Fruit fly (Drosophila melanogaster) whole organism, embryonic: ENCODE measurements around the gene Tsp68C.

Source experiments
- CG10147 ChIP-seq: fragments of 200-800 bp; sonication (Bioruptor generic); optimal IDR thresholded peaks from 2 replicates; lab custom pipeline; 2019; ENCODE audit warnings: missing biosample characterization, mild to moderate bottlenecking, missing genetic modification characterization, moderate library complexity
- CG10209 ChIP-seq: fragments of 200-800 bp; sonication (Bioruptor generic); optimal IDR thresholded peaks from 3 replicates; lab custom pipeline; 2017; ENCODE audit warnings: missing biosample characterization, mild to moderate bottlenecking, missing genetic modification characterization, missing genetic modification reagents
- CG10431 ChIP-seq: fragments of 200-800 bp; sonication (Bioruptor generic); optimal IDR thresholded peaks from 3 replicates; lab custom pipeline; 2018; ENCODE audit warnings: missing biosample characterization, mild to moderate bottlenecking, missing genetic modification characterization
- CG13287 ChIP-seq: fragments of 200-800 bp; sonication (Bioruptor generic); IDR thresholded peaks from 2 replicates; pipeline ENCODE4 v1.3.6; 2022; ENCODE audit warnings: missing biosample characterization, missing genetic modification characterization; ENCODE audit not compliant: partially characterized antibody
- CG14441 ChIP-seq: fragments of 200-800 bp; sonication (Bioruptor generic); IDR thresholded peaks from 2 replicates; pipeline ENCODE4 v1.3.6; 2022; ENCODE audit warnings: missing biosample characterization, missing genetic modification characterization
- CG15601 ChIP-seq: fragments of 200-800 bp; sonication (Bioruptor generic); optimal IDR thresholded peaks from 3 replicates; lab custom pipeline; 2019; ENCODE audit warnings: missing biosample characterization, mild to moderate bottlenecking, missing genetic modification characterization, moderate library complexity
- CG18262 ChIP-seq: fragments of 200-800 bp; optimal IDR thresholded peaks from 3 replicates; lab custom pipeline; 2019; ENCODE audit warnings: missing biosample characterization, mild to moderate bottlenecking, missing genetic modification characterization, moderate library complexity
- CG18599 ChIP-seq: fragments of 200-800 bp; sonication (Bioruptor generic); optimal IDR thresholded peaks from 3 replicates; lab custom pipeline; 2017; ENCODE audit warnings: missing biosample characterization, missing genetic modification characterization, mild to moderate bottlenecking, moderate library complexity, missing genetic modification reagents
- CG30020 ChIP-seq: fragments of 200-800 bp; optimal IDR thresholded peaks from 2 replicates; lab custom pipeline; 2019; ENCODE audit warnings: missing biosample characterization, mild to moderate bottlenecking, missing genetic modification characterization, moderate library complexity
- CG30403 ChIP-seq: fragments of 200-800 bp; sonication (Bioruptor generic); optimal IDR thresholded peaks from 3 replicates; lab custom pipeline; 2016; ENCODE audit warnings: missing biosample characterization, missing genetic modification characterization
- CG3163 ChIP-seq: fragments of 200-800 bp; sonication (Bioruptor generic); optimal IDR thresholded peaks from 3 replicates; lab custom pipeline; 2016; ENCODE audit warnings: missing biosample characterization, missing genetic modification characterization
- CG32532 ChIP-seq: fragments of 200-800 bp; sonication (Bioruptor generic); IDR thresholded peaks from 2 replicates; pipeline ENCODE4 v1.3.6; 2022; ENCODE audit warnings: missing biosample characterization, missing genetic modification characterization
- CG34422 ChIP-seq: fragments of 200-800 bp; sonication (Bioruptor generic); IDR thresholded peaks from 3 replicates; pipeline ENCODE4 v1.3.6; 2022; ENCODE audit warnings: missing biosample characterization, missing genetic modification characterization
- CG3847 ChIP-seq: fragments of 200-800 bp; sonication (Bioruptor generic); IDR thresholded peaks from 2 replicates; pipeline ENCODE4 v1.3.6; 2022; ENCODE audit warnings: missing biosample characterization, missing genetic modification characterization
- CG4730 ChIP-seq: fragments of 200-800 bp; sonication (Bioruptor generic); IDR thresholded peaks from 2 replicates; pipeline ENCODE4 v1.3.6; 2022; ENCODE audit warnings: missing biosample characterization, missing genetic modification characterization
- CG5953 ChIP-seq: fragments of 200-800 bp; sonication (Bioruptor generic); IDR thresholded peaks from 2 replicates; pipeline ENCODE4 v1.3.6; 2022; ENCODE audit warnings: missing biosample characterization, missing genetic modification characterization
- CG6654 ChIP-seq: fragments of 200-800 bp; sonication (Bioruptor generic); optimal IDR thresholded peaks from 2 replicates; lab custom pipeline; 2017; ENCODE audit warnings: missing biosample characterization, mild to moderate bottlenecking, missing genetic modification characterization
- CG6813 ChIP-seq: fragments of 200-800 bp; sonication (Bioruptor generic); optimal IDR thresholded peaks from 2 replicates; lab custom pipeline; 2017; ENCODE audit warnings: missing biosample characterization, missing genetic modification characterization, mild to moderate bottlenecking, moderate library complexity, missing genetic modification reagents
- CG6854 ChIP-seq: fragments of 200-800 bp; sonication (Bioruptor generic); optimal IDR thresholded peaks from 3 replicates; lab custom pipeline; 2017; ENCODE audit warnings: missing biosample characterization, mild to moderate bottlenecking, missing genetic modification characterization
- CG7271 ChIP-seq: fragments of 200-800 bp; sonication (Bioruptor generic); optimal IDR thresholded peaks from 2 replicates; lab custom pipeline; 2018; ENCODE audit warnings: missing biosample characterization, mild to moderate bottlenecking, missing genetic modification characterization, moderate library complexity
- CG7786 ChIP-seq: fragments of 200-800 bp; sonication (Bioruptor generic); optimal IDR thresholded peaks from 2 replicates; lab custom pipeline; 2016; ENCODE audit warnings: missing biosample characterization, missing genetic modification characterization
- CG9797 ChIP-seq: fragments of 200-800 bp; sonication (Bioruptor generic); optimal IDR thresholded peaks from 3 replicates; lab custom pipeline; 2018; ENCODE audit warnings: missing biosample characterization, mild to moderate bottlenecking, missing genetic modification characterization
- CG9817 ChIP-seq: fragments of 200-800 bp; sonication (Bioruptor generic); optimal IDR thresholded peaks from 2 replicates; lab custom pipeline; 2018; ENCODE audit warnings: missing biosample characterization, mild to moderate bottlenecking, missing genetic modification characterization, moderate library complexity
- CTCF ChIP-seq: fragments of 200-800 bp; sonication (Bioruptor generic); optimal IDR thresholded peaks from 2 replicates; lab custom pipeline; 2017; ENCODE audit warnings: missing biosample characterization, mild to moderate bottlenecking, missing genetic modification characterization, moderate library complexity
- CkIIα-i1 ChIP-seq: fragments of 200-800 bp; sonication (Bioruptor generic); IDR thresholded peaks from 2 replicates; pipeline ENCODE4 v1.3.6; 2022; ENCODE audit warnings: missing biosample characterization, missing genetic modification characterization
- D19B ChIP-seq: fragments of 200-800 bp; sonication (Bioruptor generic); optimal IDR thresholded peaks from 2 replicates; lab custom pipeline; 2017; ENCODE audit warnings: missing biosample characterization, mild to moderate bottlenecking, missing genetic modification characterization
- HLH4C ChIP-seq: fragments of 200-800 bp; sonication (Bioruptor generic); IDR thresholded peaks from 3 replicates; pipeline ENCODE4 v1.3.6; 2022; ENCODE audit warnings: missing biosample characterization, missing genetic modification characterization; ENCODE audit not compliant: partially characterized antibody
- Hr78 ChIP-seq, 2 experiments: fragments of 200-800 bp in 1 of 2; fragments of >200 bp in 1 of 2; sonication (Bioruptor generic) in 1 of 2; optimal IDR thresholded peaks; 2 replicates each; lab custom pipeline; 2017 to 2019; ENCODE audit warnings: missing biosample characterization in 2 of 2, missing genetic modification characterization in 2 of 2, mild to moderate bottlenecking in 1 of 2, moderate library complexity in 1 of 2
- Nf-YC ChIP-seq: fragments of 200-800 bp; optimal IDR thresholded peaks from 3 replicates; lab custom pipeline; 2019; ENCODE audit warnings: missing biosample characterization, mild to moderate bottlenecking, missing genetic modification characterization, moderate library complexity
- Oli ChIP-seq: fragments of 200-800 bp; sonication (Bioruptor generic); optimal IDR thresholded peaks from 2 replicates; lab custom pipeline; 2018; ENCODE audit warnings: missing biosample characterization, mild to moderate bottlenecking, missing genetic modification characterization, moderate library complexity
- Side ChIP-seq: fragments of 200-800 bp; sonication (Bioruptor generic); optimal IDR thresholded peaks from 2 replicates; lab custom pipeline; 2016; ENCODE audit warnings: missing biosample characterization, missing genetic modification characterization
- Sox100B ChIP-seq: fragments of 200-800 bp; sonication (Bioruptor generic); optimal IDR thresholded peaks from 3 replicates; lab custom pipeline; 2018; ENCODE audit warnings: missing biosample characterization, mild to moderate bottlenecking, missing genetic modification characterization
- YL-1 ChIP-seq: fragments of 200-800 bp; sonication (Bioruptor generic); optimal IDR thresholded peaks from 3 replicates; lab custom pipeline; 2017; ENCODE audit warnings: missing biosample characterization, mild to moderate bottlenecking, missing genetic modification characterization
- ash1 ChIP-seq: fragments of 200-800 bp; sonication (Bioruptor generic); optimal IDR thresholded peaks from 2 replicates; lab custom pipeline; 2018; ENCODE audit warnings: missing biosample characterization, mild to moderate bottlenecking, missing genetic modification characterization
- br ChIP-seq: fragments of >200 bp; optimal IDR thresholded peaks from 2 replicates; lab custom pipeline; 2017
- cg ChIP-seq: fragments of 200-800 bp; sonication (Bioruptor generic); optimal IDR thresholded peaks from 3 replicates; lab custom pipeline; 2019; ENCODE audit warnings: missing biosample characterization, mild to moderate bottlenecking, missing genetic modification characterization, moderate library complexity
- corto ChIP-seq: fragments of 200-800 bp; sonication (Bioruptor generic); optimal IDR thresholded peaks from 2 replicates; lab custom pipeline; 2016; ENCODE audit warnings: missing biosample characterization, mild to moderate bottlenecking, missing genetic modification characterization, moderate library complexity
- danr ChIP-seq: fragments of 200-800 bp; sonication (Bioruptor generic); IDR thresholded peaks from 2 replicates; pipeline ENCODE4 v1.3.6; 2022; ENCODE audit warnings: missing biosample characterization, missing genetic modification characterization
- dimm ChIP-seq: fragments of 200-800 bp; sonication (Bioruptor generic); IDR thresholded peaks from 2 replicates; pipeline ENCODE4 v1.3.6; 2022; ENCODE audit warnings: missing biosample characterization, missing genetic modification characterization
- dysf ChIP-seq: fragments of 200-800 bp; sonication (Bioruptor generic); IDR thresholded peaks from 3 replicates; pipeline ENCODE4 v1.3.6; 2022; ENCODE audit warnings: missing biosample characterization, missing genetic modification characterization
- emc ChIP-seq: fragments of 200-800 bp; sonication (Bioruptor generic); optimal IDR thresholded peaks from 2 replicates; lab custom pipeline; 2016; ENCODE audit warnings: missing biosample characterization, missing genetic modification characterization
- fru ChIP-seq: fragments of >200 bp; optimal IDR thresholded peaks from 2 replicates; lab custom pipeline; 2017
- gsb-n ChIP-seq: fragments of 200-800 bp; sonication (Bioruptor generic); optimal IDR thresholded peaks from 3 replicates; lab custom pipeline; 2018; ENCODE audit warnings: missing biosample characterization, mild to moderate bottlenecking, missing genetic modification characterization
- h ChIP-seq: fragments of >200 bp; optimal IDR thresholded peaks from 2 replicates; lab custom pipeline; 2017
- ham ChIP-seq: fragments of 200-800 bp; sonication (Bioruptor generic); IDR thresholded peaks from 2 replicates; pipeline ENCODE4 v1.3.6; 2022; ENCODE audit warnings: missing biosample characterization, missing genetic modification characterization
- hbn ChIP-seq: fragments of 200-800 bp; sonication (Bioruptor generic); IDR thresholded peaks from 2 replicates; pipeline ENCODE4 v1.3.6; 2022; ENCODE audit warnings: missing biosample characterization, missing genetic modification characterization; ENCODE audit not compliant: partially characterized antibody
- insv ChIP-seq, 2 experiments: fragments of 200-800 bp; sonication (Bioruptor generic); optimal IDR thresholded peaks; 3 replicates each; lab custom pipeline; 2016 to 2018; ENCODE audit warnings: missing biosample characterization in 2 of 2, missing genetic modification characterization in 2 of 2
- knrl ChIP-seq: fragments of 200-800 bp; sonication (Bioruptor generic); IDR thresholded peaks from 3 replicates; pipeline ENCODE4 v1.3.6; 2022; ENCODE audit warnings: missing biosample characterization, missing genetic modification characterization; ENCODE audit not compliant: partially characterized antibody
- nerfin-2 ChIP-seq: fragments of 200-800 bp; sonication (Bioruptor generic); IDR thresholded peaks from 2 replicates; pipeline ENCODE4 v1.3.6; 2022; ENCODE audit warnings: missing biosample characterization, missing genetic modification characterization; ENCODE audit not compliant: partially characterized antibody
- oc ChIP-seq: fragments of 200-800 bp; sonication (Bioruptor generic); optimal IDR thresholded peaks from 2 replicates; lab custom pipeline; 2018; ENCODE audit warnings: missing biosample characterization, mild to moderate bottlenecking, missing genetic modification characterization, moderate library complexity
- phol ChIP-seq: fragments of 200-800 bp; sonication (Bioruptor generic); optimal IDR thresholded peaks from 3 replicates; lab custom pipeline; 2018; ENCODE audit warnings: missing biosample characterization, mild to moderate bottlenecking, missing genetic modification characterization, moderate library complexity
- trem ChIP-seq: fragments of 200-800 bp; optimal IDR thresholded peaks from 3 replicates; lab custom pipeline; 2019; ENCODE audit warnings: missing biosample characterization, mild to moderate bottlenecking, missing genetic modification characterization, moderate library complexity

The Tsp68C gene

DNA sequence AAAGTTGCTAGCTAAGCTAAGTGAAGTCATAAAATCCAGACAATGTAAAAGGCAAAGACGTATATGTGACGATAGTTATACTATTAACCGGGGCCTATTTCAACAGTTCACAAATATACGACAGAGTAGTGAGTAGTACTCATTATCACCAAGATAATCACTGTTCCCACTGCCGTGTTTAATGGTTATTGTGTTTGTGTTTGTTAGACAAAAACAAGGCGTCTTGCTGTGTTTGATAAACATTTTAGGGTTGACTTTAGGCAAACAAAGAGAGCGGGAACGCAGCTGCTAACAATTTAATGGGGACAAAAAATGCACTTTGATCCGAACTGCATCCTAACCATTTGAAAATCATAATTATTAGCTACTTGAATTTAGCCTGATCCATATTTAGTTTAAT is 22.0 kb downstream of the Tsp68C start (continued):
- TF ChIP-seq CG4730 (GFP tag; lab: Robert Waterston, UW) = no peak
- peak in 1 of 2 experiments; percentile 59 for TF ChIP-seq Hr78 (GFP tag; optimal IDR thresholded peaks at IDR 0.05; lab: Kevin White, UChicago)
- peak; percentile 5 for TF ChIP-seq cg (GFP tag; lab: Kevin White, UChicago)
- peak; percentile 89 for TF ChIP-seq CG15601 (tag; lab: Kevin White, UChicago)
- no peak for TF ChIP-seq CG34422 (GFP tag; lab: Robert Waterston, UW)
- TF ChIP-seq gsb-n (tag; lab: Kevin White, UChicago) = peak; percentile 92
- peak; percentile 54 for TF ChIP-seq YL-1 (GFP tag; lab: Kevin White, UChicago)
- TF ChIP-seq CG10147 (GFP tag; lab: Kevin White, UChicago) = no peak
- peak; percentile 8 for TF ChIP-seq CG30403
- TF ChIP-seq br (lab: Kevin White, UChicago) = no peak
- TF ChIP-seq knrl (GFP tag; lab: Robert Waterston, UW) = no peak
- TF ChIP-seq dysf = no peak
- no peak for TF ChIP-seq Nf-YC (tag; lab: Kevin White, UChicago)
- TF ChIP-seq h = no peak
- no peak for TF ChIP-seq CG30020 (tag; lab: Kevin White, UChicago)
- peak; percentile 85 for TF ChIP-seq oc (tag; lab: Kevin White, UChicago)
- TF ChIP-seq CkIIα-i1 = no peak
- no peak for TF ChIP-seq emc (GFP tag; lab: Kevin White, UChicago)
- TF ChIP-seq trem (tag; lab: Kevin White, UChicago) = peak; percentile 61
- TF ChIP-seq CG3163 (GFP tag; lab: Kevin White, UChicago) = peak; percentile 7
- no peak for TF ChIP-seq CG9797 (GFP tag; lab: Kevin White, UChicago)
- no peak for TF ChIP-seq CG7786 (GFP tag; lab: Kevin White, UChicago)
- no peak for TF ChIP-seq CG3847 (GFP tag; lab: Robert Waterston, UW)
- TF ChIP-seq corto (GFP tag; lab: Kevin White, UChicago) = no peak
- TF ChIP-seq CTCF (GFP tag; lab: Kevin White, UChicago) = peak; percentile 57
- TF ChIP-seq Sox100B (GFP tag; lab: Kevin White, UChicago) = peak; percentile 74
- TF ChIP-seq fru = no peak
- TF ChIP-seq dimm (GFP tag; lab: Robert Waterston, UW) = no peak
- peak; percentile 18 for TF ChIP-seq CG6854 (GFP tag; lab: Kevin White, UChicago)
- TF ChIP-seq phol (tag; lab: Kevin White, UChicago) = peak; percentile 48
- TF ChIP-seq CG9817 (tag; lab: Kevin White, UChicago) = no peak
- TF ChIP-seq CG5953 (GFP tag; lab: Robert Waterston, UW) = no peak
- TF ChIP-seq ham (GFP tag; lab: Robert Waterston, UW) = no peak
- no peak for TF ChIP-seq hbn
- TF ChIP-seq CG6654 (GFP tag; lab: Kevin White, UChicago) = peak; percentile 47
- no peak for TF ChIP-seq ash1 (GFP tag; lab: Kevin White, UChicago)
- TF ChIP-seq CG10209 = peak; percentile 78
- TF ChIP-seq Side (GFP tag; lab: Kevin White, UChicago) = peak; percentile 68
- TF ChIP-seq CG32532 = no peak
- peak; percentile 78 for TF ChIP-seq CG18262 (tag; lab: Kevin White, UChicago)
- TF ChIP-seq D19B (GFP tag; lab: Kevin White, UChicago) = no peak
- TF ChIP-seq insv (GFP tag; optimal IDR thresholded peaks at IDR 0.05; lab: Kevin White, UChicago) = no peak
- TF ChIP-seq CG14441 (GFP tag; lab: Robert Waterston, UW) = no peak
- TF ChIP-seq CG6813 (GFP tag; lab: Kevin White, UChicago) = peak; percentile 90
- TF ChIP-seq CG10431 (GFP tag; lab: Kevin White, UChicago) = peak; percentile 76
- TF ChIP-seq CG7271 (tag; lab: Kevin White, UChicago) = peak; percentile 92
- no peak for TF ChIP-seq nerfin-2
- no peak for TF ChIP-seq danr
- peak; percentile 58 for TF ChIP-seq CG18599 (GFP tag; lab: Kevin White, UChicago)
- TF ChIP-seq CG13287 (GFP tag; lab: Robert Waterston, UW) = no peak
- TF ChIP-seq Oli (tag; lab: Kevin White, UChicago) = peak; percentile 48
- no peak for TF ChIP-seq HLH4C (GFP tag; lab: Robert Waterston, UW)
